Fruit fly (Drosophila melanogaster) whole organism, embryonic: ENCODE measurements around the gene yrt.

Source experiments
- Blimp-1 ChIP-seq: fragments of 200-800 bp; sonication (Bioruptor generic); optimal IDR thresholded peaks from 3 replicates; lab custom pipeline; 2018; ENCODE audit warnings: missing biosample characterization, missing genetic modification characterization, mild to moderate bottlenecking, moderate library complexity, missing genetic modification reagents
- CG10321 ChIP-seq: fragments of 200-800 bp; sonication (Bioruptor generic); IDR thresholded peaks from 2 replicates; pipeline ENCODE4 v1.3.6; 2022; ENCODE audit warnings: missing biosample characterization, missing genetic modification characterization
- CG10959 ChIP-seq: fragments of 200-800 bp; sonication (Bioruptor generic); IDR thresholded peaks from 2 replicates; pipeline ENCODE4 v1.3.6; 2022; ENCODE audit warnings: missing biosample characterization, missing genetic modification characterization
- CG11247 ChIP-seq: fragments of 200-800 bp; sonication (Bioruptor generic); IDR thresholded peaks from 2 replicates; pipeline ENCODE4 v1.3.6; 2022; ENCODE audit warnings: missing biosample characterization, missing genetic modification characterization
- CG11456 ChIP-seq: fragments of 200-800 bp; sonication (Bioruptor generic); IDR thresholded peaks from 3 replicates; pipeline ENCODE4 v1.3.6; 2022; ENCODE audit warnings: missing biosample characterization, missing genetic modification characterization
- CG11504 ChIP-seq: fragments of 200-800 bp; sonication (Bioruptor generic); optimal IDR thresholded peaks from 3 replicates; lab custom pipeline; 2019; ENCODE audit warnings: missing biosample characterization, mild to moderate bottlenecking, missing genetic modification characterization, moderate library complexity
- CG11695 ChIP-seq: fragments of 200-800 bp; sonication (Bioruptor generic); IDR thresholded peaks from 3 replicates; pipeline ENCODE4 v1.3.6; 2022; ENCODE audit warnings: missing biosample characterization, missing genetic modification characterization
- CG11723 ChIP-seq: fragments of 200-800 bp; sonication (Bioruptor generic); optimal IDR thresholded peaks from 2 replicates; lab custom pipeline; 2017; ENCODE audit warnings: missing biosample characterization, mild to moderate bottlenecking, missing genetic modification characterization
- CG12219 ChIP-seq: fragments of 200-800 bp; sonication (Bioruptor generic); optimal IDR thresholded peaks from 3 replicates; lab custom pipeline; 2018; ENCODE audit warnings: missing biosample characterization, mild to moderate bottlenecking, missing genetic modification characterization
- CG1233 ChIP-seq: fragments of 200-800 bp; sonication (Bioruptor generic); optimal IDR thresholded peaks from 4 replicates; lab custom pipeline; 2018; ENCODE audit warnings: missing biosample characterization, mild to moderate bottlenecking, missing genetic modification characterization
- CG12659 ChIP-seq: fragments of 200-800 bp; sonication (Bioruptor generic); optimal IDR thresholded peaks from 3 replicates; lab custom pipeline; 2017; ENCODE audit warnings: mild to moderate bottlenecking, missing biosample characterization, missing genetic modification reagents, missing genetic modification characterization
- CG13287 ChIP-seq: fragments of 200-800 bp; sonication (Bioruptor generic); IDR thresholded peaks from 2 replicates; pipeline ENCODE4 v1.3.6; 2022; ENCODE audit warnings: missing biosample characterization, missing genetic modification characterization; ENCODE audit not compliant: partially characterized antibody
- CG15011 ChIP-seq: fragments of 200-800 bp; sonication (Bioruptor generic); optimal IDR thresholded peaks from 3 replicates; lab custom pipeline; 2018; ENCODE audit warnings: missing biosample characterization, mild to moderate bottlenecking, missing genetic modification characterization
- CG1792 ChIP-seq: fragments of 200-800 bp; sonication (Bioruptor generic); optimal IDR thresholded peaks from 2 replicates; lab custom pipeline; 2016; ENCODE audit warnings: missing biosample characterization, missing genetic modification characterization
- CG2129 ChIP-seq: fragments of 200-800 bp; sonication (Bioruptor generic); IDR thresholded peaks from 2 replicates; pipeline ENCODE4 v1.3.6; 2022; ENCODE audit warnings: missing biosample characterization, missing genetic modification characterization; ENCODE audit not compliant: partially characterized antibody
- CG31441 ChIP-seq: fragments of 200-800 bp; sonication (Bioruptor generic); IDR thresholded peaks from 2 replicates; pipeline ENCODE4 v1.3.6; 2022; ENCODE audit warnings: missing biosample characterization, missing genetic modification characterization
- CG33557 ChIP-seq: fragments of 200-800 bp; sonication (Bioruptor generic); optimal IDR thresholded peaks from 2 replicates; lab custom pipeline; 2019; ENCODE audit warnings: missing biosample characterization, mild to moderate bottlenecking, missing genetic modification characterization, moderate library complexity
- CG4404 ChIP-seq: fragments of 200-800 bp; sonication (Bioruptor generic); IDR thresholded peaks from 2 replicates; pipeline ENCODE4 v1.3.6; 2022; ENCODE audit warnings: missing biosample characterization, missing genetic modification characterization
- CG4424 ChIP-seq: fragments of 200-800 bp; sonication (Bioruptor generic); optimal IDR thresholded peaks from 3 replicates; lab custom pipeline; 2016; ENCODE audit warnings: missing biosample characterization, missing genetic modification characterization
- CG6689 ChIP-seq: fragments of 200-800 bp; sonication (Bioruptor generic); IDR thresholded peaks from 2 replicates; pipeline ENCODE4 v1.3.6; 2022; ENCODE audit warnings: missing biosample characterization, missing genetic modification characterization
- CG7271 ChIP-seq: fragments of 200-800 bp; sonication (Bioruptor generic); optimal IDR thresholded peaks from 2 replicates; lab custom pipeline; 2018; ENCODE audit warnings: missing biosample characterization, mild to moderate bottlenecking, missing genetic modification characterization, moderate library complexity
- CG8281 ChIP-seq: fragments of 200-800 bp; sonication (Bioruptor generic); optimal IDR thresholded peaks from 2 replicates; lab custom pipeline; 2018; ENCODE audit warnings: missing biosample characterization, mild to moderate bottlenecking, missing genetic modification characterization, moderate library complexity
- CG8388 ChIP-seq: fragments of 200-800 bp; sonication (Bioruptor generic); optimal IDR thresholded peaks from 2 replicates; lab custom pipeline; 2019; ENCODE audit warnings: missing biosample characterization, mild to moderate bottlenecking, missing genetic modification characterization, moderate library complexity
- CHES-1-like ChIP-seq: fragments of 200-800 bp; sonication (Bioruptor generic); optimal IDR thresholded peaks from 2 replicates; lab custom pipeline; 2016; ENCODE audit warnings: missing biosample characterization, missing genetic modification characterization
- Hsf ChIP-seq: fragments of 200-800 bp; sonication (Bioruptor generic); optimal IDR thresholded peaks from 3 replicates; lab custom pipeline; 2016; ENCODE audit warnings: missing biosample characterization, missing genetic modification characterization
- Kr ChIP-seq: fragments of 200-800 bp; sonication (Bioruptor generic); optimal IDR thresholded peaks from 2 replicates; lab custom pipeline; 2017; ENCODE audit warnings: missing biosample characterization, mild to moderate bottlenecking, missing genetic modification characterization
- Lhr ChIP-seq: fragments of 200-800 bp; sonication (Bioruptor generic); optimal IDR thresholded peaks from 3 replicates; lab custom pipeline; 2017; ENCODE audit warnings: mild to moderate bottlenecking, missing biosample characterization, missing genetic modification reagents, missing genetic modification characterization
- MESR4 ChIP-seq: fragments of 200-800 bp; sonication (Bioruptor generic); optimal IDR thresholded peaks from 2 replicates; lab custom pipeline; 2018; ENCODE audit warnings: missing biosample characterization, mild to moderate bottlenecking, missing genetic modification characterization, moderate library complexity
- Neu2 ChIP-seq: fragments of 200-800 bp; sonication (Bioruptor generic); optimal IDR thresholded peaks from 3 replicates; lab custom pipeline; 2016; ENCODE audit warnings: missing biosample characterization, missing genetic modification characterization, borderline replicate concordance
- Oli ChIP-seq: fragments of 200-800 bp; sonication (Bioruptor generic); optimal IDR thresholded peaks from 2 replicates; lab custom pipeline; 2018; ENCODE audit warnings: missing biosample characterization, mild to moderate bottlenecking, missing genetic modification characterization, moderate library complexity
- Ravus ChIP-seq: fragments of 200-800 bp; sonication (Bioruptor generic); IDR thresholded peaks from 2 replicates; pipeline ENCODE4 v1.3.6; 2022; ENCODE audit warnings: missing biosample characterization, missing genetic modification characterization
- Stat92E ChIP-seq, 3 experiments: fragments of >200 bp in 2 of 3; fragments of 200-800 bp in 1 of 3; sonication (Bioruptor generic) in 1 of 3; optimal IDR thresholded peaks; 2 replicates each; lab custom pipeline; 2017 to 2019; ENCODE audit warnings: missing biosample characterization in 3 of 3, missing genetic modification characterization in 3 of 3, mild to moderate bottlenecking in 1 of 3, moderate library complexity in 1 of 3
- Taf1 ChIP-seq: fragments of 200-800 bp; sonication (Bioruptor generic); IDR thresholded peaks from 2 replicates; pipeline ENCODE4 v1.3.6; 2022; ENCODE audit warnings: missing biosample characterization, missing genetic modification characterization
- ci ChIP-seq: fragments of 200-800 bp; sonication (Bioruptor generic); IDR thresholded peaks from 3 replicates; pipeline ENCODE4 v1.3.6; 2022; ENCODE audit warnings: missing biosample characterization, missing genetic modification characterization
- dan ChIP-seq: fragments of 200-800 bp; sonication (Bioruptor generic); IDR thresholded peaks from 2 replicates; pipeline ENCODE4 v1.3.6; 2022; ENCODE audit warnings: missing biosample characterization, missing genetic modification characterization
- disco-r ChIP-seq: fragments of 200-800 bp; sonication (Bioruptor generic); optimal IDR thresholded peaks from 2 replicates; lab custom pipeline; 2016; ENCODE audit warnings: missing biosample characterization, missing genetic modification characterization
- dmrt11E ChIP-seq: fragments of 200-800 bp; sonication (Bioruptor generic); optimal IDR thresholded peaks from 3 replicates; lab custom pipeline; 2018; ENCODE audit warnings: missing biosample characterization, mild to moderate bottlenecking, missing genetic modification characterization, moderate library complexity
- fd96Cb ChIP-seq: fragments of 200-800 bp; sonication (Bioruptor generic); optimal IDR thresholded peaks from 2 replicates; lab custom pipeline; 2018; ENCODE audit warnings: missing biosample characterization, mild to moderate bottlenecking, missing genetic modification characterization, moderate library complexity
- gro ChIP-seq: fragments of 200-800 bp; sonication (Bioruptor generic); optimal IDR thresholded peaks from 2 replicates; lab custom pipeline; 2016; ENCODE audit warnings: missing biosample characterization, missing genetic modification characterization
- ind ChIP-seq: fragments of 200-800 bp; sonication (Bioruptor generic); optimal IDR thresholded peaks from 3 replicates; lab custom pipeline; 2016; ENCODE audit warnings: missing biosample characterization, missing genetic modification characterization
- luna ChIP-seq: fragments of 200-800 bp; sonication (Bioruptor generic); optimal IDR thresholded peaks from 2 replicates; lab custom pipeline; 2016; ENCODE audit warnings: missing biosample characterization, missing genetic modification characterization
- nerfin-2 ChIP-seq: fragments of 200-800 bp; sonication (Bioruptor generic); IDR thresholded peaks from 2 replicates; pipeline ENCODE4 v1.3.6; 2022; ENCODE audit warnings: missing biosample characterization, missing genetic modification characterization; ENCODE audit not compliant: partially characterized antibody
- nom ChIP-seq: fragments of 200-800 bp; sonication (Bioruptor generic); optimal IDR thresholded peaks from 2 replicates; lab custom pipeline; 2017; ENCODE audit warnings: missing biosample characterization, missing genetic modification characterization, mild to moderate bottlenecking, moderate library complexity, missing genetic modification reagents
- rib ChIP-seq: fragments of 200-800 bp; sonication (Bioruptor generic); IDR thresholded peaks from 2 replicates; pipeline ENCODE4 v1.3.6; 2022; ENCODE audit warnings: missing biosample characterization, missing genetic modification characterization
- sima ChIP-seq: fragments of 200-800 bp; sonication (Bioruptor generic); optimal IDR thresholded peaks from 2 replicates; lab custom pipeline; 2016; ENCODE audit warnings: missing biosample characterization, missing genetic modification characterization
- tup ChIP-seq: fragments of 200-800 bp; sonication (Bioruptor generic); optimal IDR thresholded peaks from 2 replicates; lab custom pipeline; 2016; ENCODE audit warnings: missing biosample characterization, mild to moderate bottlenecking, missing genetic modification characterization, moderate library complexity
- twi ChIP-seq: fragments of 200-800 bp; optimal IDR thresholded peaks from 2 replicates; lab custom pipeline; 2019; ENCODE audit warnings: missing biosample characterization, mild to moderate bottlenecking, missing genetic modification characterization, moderate library complexity
- vfl ChIP-seq: fragments of 200-800 bp; sonication (Bioruptor generic); optimal IDR thresholded peaks from 2 replicates; lab custom pipeline; 2016; ENCODE audit warnings: missing biosample characterization, missing genetic modification characterization

Gene yrt

DNA sequence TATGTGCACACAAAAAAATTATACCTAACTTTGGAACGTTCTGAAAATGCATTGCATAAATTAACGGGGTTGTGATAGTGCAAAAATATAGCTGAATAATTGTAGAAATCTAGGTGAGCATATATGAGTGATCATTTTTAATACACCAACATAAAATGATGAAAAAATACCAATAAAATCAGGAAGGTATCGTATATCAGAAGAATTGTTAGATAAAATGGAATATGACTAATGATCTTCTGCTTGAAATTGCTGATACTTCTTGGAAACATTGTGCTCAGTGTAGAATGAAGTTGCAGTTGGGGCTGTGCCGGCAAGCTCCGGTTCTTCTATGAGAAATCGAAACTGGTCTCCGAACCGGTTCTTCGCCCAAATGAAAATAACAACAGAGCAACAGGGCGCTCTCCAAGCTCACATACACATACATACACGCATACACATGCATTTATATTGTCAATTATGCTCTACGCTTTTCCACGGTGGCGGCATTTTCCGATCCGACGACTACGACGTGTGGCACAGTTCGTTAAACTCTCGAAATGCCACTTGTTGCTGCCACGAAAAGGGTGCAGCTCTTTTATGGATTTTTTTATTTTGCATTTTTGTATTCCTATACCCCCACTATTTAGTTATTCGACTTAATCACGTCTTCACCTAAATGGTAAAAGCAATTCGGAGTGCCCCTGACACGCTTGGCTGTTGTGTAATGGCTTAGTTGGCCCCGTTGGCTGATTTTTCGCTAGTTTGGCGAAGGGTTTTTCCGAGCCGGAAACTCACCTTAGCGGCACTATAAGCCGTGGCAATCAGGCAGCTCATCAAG is 33.7 kb downstream of the yrt start (continued):
- TF ChIP-seq Neu2 (peak; percentile 9), vfl (peak; percentile 80), ind (GFP tag; lab: Kevin White, UChicago) (peak; percentile 86), rib (GFP tag; lab: Robert Waterston, UW) (peak; percentile 77), Oli (peak; percentile 96), dan (GFP tag; lab: Robert Waterston, UW) (peak; percentile 65; the same call in 1 of the 2 replicates), CG15011 (GFP tag; lab: Kevin White, UChicago) (peak; percentile 77), sima (GFP tag; lab: Kevin White, UChicago) (peak; percentile 57), CG33557 (GFP tag; lab: Kevin White, UChicago) (peak; percentile 92), nerfin-2 (GFP tag; lab: Robert Waterston, UW) (no peak), twi (tag; lab: Kevin White, UChicago) (peak; percentile 80), fd96Cb (tag; lab: Kevin White, UChicago) (peak; percentile 88), MESR4 (peak; percentile 6), CG1792 (peak; percentile 79), tup (GFP tag; lab: Kevin White, UChicago) (peak; percentile 54), Hsf (peak; percentile 93), CG11504 (peak; percentile 90), gro (GFP tag; lab: Kevin White, UChicago) (peak; percentile 55), CG11456 (GFP tag; lab: Robert Waterston, UW) (peak; percentile 71; the same call in 1 of the 3 replicates), CG13287 (GFP tag; lab: Robert Waterston, UW) (no peak), CG4404 (peak; percentile 80), CG12659 (GFP tag; lab: Kevin White, UChicago) (peak; percentile 92), nom (GFP tag; lab: Kevin White, UChicago) (peak; percentile 91), CHES-1-like (GFP tag; lab: Kevin White, UChicago) (peak; percentile 89), CG4424 (GFP tag; lab: Kevin White, UChicago) (peak; percentile 86), CG8388 (GFP tag; lab: Kevin White, UChicago) (peak; percentile 91), dmrt11E (tag; lab: Kevin White, UChicago) (peak; percentile 91), CG11695 (GFP tag; lab: Robert Waterston, UW) (peak; percentile 91), CG2129 (GFP tag; lab: Robert Waterston, UW) (no peak), CG31441 (GFP tag; lab: Robert Waterston, UW) (peak; percentile 90), Taf1 (peak; percentile 65; the same call in 1 of the 2 replicates), CG1233 (GFP tag; lab: Kevin White, UChicago) (peak; percentile 72), CG8281 (tag; lab: Kevin White, UChicago) (peak; percentile 77), Kr (no peak), CG10959 (GFP tag; lab: Robert Waterston, UW) (peak; percentile 32), CG10321 (GFP tag; lab: Robert Waterston, UW) (peak; percentile 56; the same call in 1 of the 2 replicates), Blimp-1 (peak; percentile 92), ci (peak; percentile 87), Ravus (GFP tag; lab: Robert Waterston, UW) (peak; percentile 66), CG7271 (peak; percentile 43), Lhr (GFP tag; lab: Kevin White, UChicago) (peak; percentile 78), luna (peak; percentile 73), CG11723 (GFP tag; lab: Kevin White, UChicago) (peak; percentile 85), Stat92E (GFP tag; optimal IDR thresholded peaks at IDR 0.05; lab: Kevin White, UChicago) (peak in 1 of 3 experiments; percentile 45), CG6689 (GFP tag; lab: Robert Waterston, UW) (peak; percentile 90), disco-r (GFP tag; lab: Kevin White, UChicago) (peak; percentile 82), CG12219 (GFP tag; lab: Kevin White, UChicago) (peak; percentile 88), CG11247 (GFP tag; lab: Robert Waterston, UW) (peak; percentile 60)
